Fruit fly (Drosophila melanogaster) whole organism, embryonic: ENCODE data around the gene unc-4.

ENCODE experiments used
- Abd-B ChIP-seq: fragments of 200-800 bp; sonication (Bioruptor generic); optimal IDR thresholded peaks from 2 replicates; lab custom pipeline; 2018; ENCODE audit warnings: missing biosample characterization, mild to moderate bottlenecking, missing genetic modification characterization, moderate library complexity
- B-H2 ChIP-seq: fragments of 200-800 bp; sonication (Bioruptor generic); optimal IDR thresholded peaks from 2 replicates; lab custom pipeline; 2018; ENCODE audit warnings: missing biosample characterization, mild to moderate bottlenecking, missing genetic modification characterization
- CG12299 ChIP-seq: fragments of 200-800 bp; sonication (Bioruptor generic); optimal IDR thresholded peaks from 2 replicates; lab custom pipeline; 2018; ENCODE audit warnings: missing biosample characterization, mild to moderate bottlenecking, missing genetic modification characterization
- CG12942 ChIP-seq: fragments of 200-800 bp; sonication (Bioruptor generic); optimal IDR thresholded peaks from 3 replicates; lab custom pipeline; 2016; ENCODE audit warnings: missing biosample characterization, missing genetic modification characterization
- CG14050 ChIP-seq: fragments of 200-800 bp; sonication (Bioruptor generic); IDR thresholded peaks from 3 replicates; pipeline ENCODE4 v1.3.6; 2022; ENCODE audit warnings: missing biosample characterization, missing genetic modification characterization
- CG14710 ChIP-seq: fragments of 200-800 bp; sonication (Bioruptor generic); optimal IDR thresholded peaks from 3 replicates; lab custom pipeline; 2019; ENCODE audit warnings: missing biosample characterization, mild to moderate bottlenecking, missing genetic modification characterization, moderate library complexity
- CG15479 ChIP-seq: fragments of 200-800 bp; sonication (Bioruptor generic); optimal IDR thresholded peaks from 3 replicates; lab custom pipeline; 2019; ENCODE audit warnings: missing biosample characterization, mild to moderate bottlenecking, missing genetic modification characterization, moderate library complexity
- CG18599 ChIP-seq: fragments of 200-800 bp; sonication (Bioruptor generic); optimal IDR thresholded peaks from 3 replicates; lab custom pipeline; 2017; ENCODE audit warnings: missing biosample characterization, missing genetic modification characterization, mild to moderate bottlenecking, moderate library complexity, missing genetic modification reagents
- CG2199 ChIP-seq: fragments of 200-800 bp; sonication (Bioruptor generic); IDR thresholded peaks from 3 replicates; pipeline ENCODE4 v1.3.6; 2022; ENCODE audit warnings: missing biosample characterization, missing genetic modification characterization
- CG2712 ChIP-seq: fragments of 200-800 bp; optimal IDR thresholded peaks from 3 replicates; lab custom pipeline; 2019; ENCODE audit warnings: missing biosample characterization, mild to moderate bottlenecking, missing genetic modification characterization, moderate library complexity
- CG3065 ChIP-seq: fragments of 200-800 bp; sonication (Bioruptor generic); optimal IDR thresholded peaks from 2 replicates; lab custom pipeline; 2016; ENCODE audit warnings: missing biosample characterization, missing genetic modification characterization
- CG32532 ChIP-seq: fragments of 200-800 bp; sonication (Bioruptor generic); IDR thresholded peaks from 2 replicates; pipeline ENCODE4 v1.3.6; 2022; ENCODE audit warnings: missing biosample characterization, missing genetic modification characterization
- CG3847 ChIP-seq: fragments of 200-800 bp; sonication (Bioruptor generic); IDR thresholded peaks from 2 replicates; pipeline ENCODE4 v1.3.6; 2022; ENCODE audit warnings: missing biosample characterization, missing genetic modification characterization
- CG4404 ChIP-seq: fragments of 200-800 bp; sonication (Bioruptor generic); IDR thresholded peaks from 2 replicates; pipeline ENCODE4 v1.3.6; 2022; ENCODE audit warnings: missing biosample characterization, missing genetic modification characterization
- CG5953 ChIP-seq: fragments of 200-800 bp; sonication (Bioruptor generic); IDR thresholded peaks from 2 replicates; pipeline ENCODE4 v1.3.6; 2022; ENCODE audit warnings: missing biosample characterization, missing genetic modification characterization
- CG8478 ChIP-seq: fragments of >200 bp; optimal IDR thresholded peaks from 2 replicates; lab custom pipeline; 2018
- CG9727 ChIP-seq: fragments of 200-800 bp; sonication (Bioruptor generic); optimal IDR thresholded peaks from 3 replicates; lab custom pipeline; 2017; ENCODE audit warnings: missing biosample characterization, mild to moderate bottlenecking, missing genetic modification characterization
- Dbx ChIP-seq: fragments of 200-800 bp; sonication (Bioruptor generic); IDR thresholded peaks from 3 replicates; pipeline ENCODE4 v1.3.6; 2022; ENCODE audit warnings: missing biosample characterization, missing genetic modification characterization
- Dll ChIP-seq: fragments of 200-800 bp; sonication (Bioruptor generic); IDR thresholded peaks from 4 replicates; pipeline ENCODE4 v1.3.6; 2022; ENCODE audit warnings: missing biosample characterization, missing genetic modification characterization; ENCODE audit not compliant: partially characterized antibody
- Drgx ChIP-seq: fragments of 200-800 bp; sonication (Bioruptor generic); IDR thresholded peaks from 2 replicates; pipeline ENCODE4 v1.3.6; 2022; ENCODE audit warnings: missing biosample characterization, missing genetic modification characterization
- Fer3 ChIP-seq: fragments of 200-800 bp; sonication (Bioruptor generic); optimal IDR thresholded peaks from 2 replicates; lab custom pipeline; 2018; ENCODE audit warnings: missing biosample characterization, mild to moderate bottlenecking, missing genetic modification characterization, moderate library complexity
- HmgD ChIP-seq: fragments of 200-800 bp; sonication (Bioruptor generic); optimal IDR thresholded peaks from 3 replicates; lab custom pipeline; 2016; ENCODE audit warnings: missing biosample characterization, missing genetic modification characterization
- Mes4 ChIP-seq: fragments of 200-800 bp; sonication (Bioruptor generic); optimal IDR thresholded peaks from 2 replicates; lab custom pipeline; 2016; ENCODE audit warnings: missing biosample characterization, missing genetic modification characterization
- Oli ChIP-seq: fragments of 200-800 bp; sonication (Bioruptor generic); optimal IDR thresholded peaks from 2 replicates; lab custom pipeline; 2018; ENCODE audit warnings: missing biosample characterization, mild to moderate bottlenecking, missing genetic modification characterization, moderate library complexity
- Rfx ChIP-seq: fragments of 200-800 bp; sonication (Bioruptor generic); IDR thresholded peaks from 2 replicates; pipeline ENCODE4 v1.3.6; 2022; ENCODE audit warnings: missing biosample characterization, missing genetic modification characterization
- al ChIP-seq: fragments of 200-800 bp; sonication (Bioruptor generic); IDR thresholded peaks from 2 replicates; pipeline ENCODE4 v1.3.6; 2022; ENCODE audit warnings: missing biosample characterization, missing genetic modification characterization
- ap ChIP-seq: fragments of 200-800 bp; sonication (Bioruptor generic); IDR thresholded peaks from 2 replicates; pipeline ENCODE4 v1.3.6; 2022; ENCODE audit warnings: missing biosample characterization, missing genetic modification characterization
- ara ChIP-seq: fragments of 200-800 bp; sonication (Bioruptor generic); IDR thresholded peaks from 2 replicates; pipeline ENCODE4 v1.3.6; 2022; ENCODE audit warnings: missing biosample characterization, missing genetic modification characterization
- az2 ChIP-seq: fragments of 200-800 bp; sonication (Bioruptor generic); optimal IDR thresholded peaks from 3 replicates; lab custom pipeline; 2016; ENCODE audit warnings: missing biosample characterization, missing genetic modification characterization
- bbx ChIP-seq: fragments of 200-800 bp; sonication (Bioruptor generic); IDR thresholded peaks from 2 replicates; pipeline ENCODE4 v1.3.6; 2022; ENCODE audit warnings: missing biosample characterization, missing genetic modification characterization; ENCODE audit not compliant: partially characterized antibody
- cad ChIP-seq: fragments of >200 bp; optimal IDR thresholded peaks from 2 replicates; lab custom pipeline; 2017; ENCODE audit warnings: missing biosample characterization, missing genetic modification characterization
- dan ChIP-seq: fragments of 200-800 bp; sonication (Bioruptor generic); IDR thresholded peaks from 2 replicates; pipeline ENCODE4 v1.3.6; 2022; ENCODE audit warnings: missing biosample characterization, missing genetic modification characterization
- gcm2 ChIP-seq: fragments of 200-800 bp; sonication (Bioruptor generic); optimal IDR thresholded peaks from 2 replicates; lab custom pipeline; 2016; ENCODE audit warnings: missing biosample characterization, missing genetic modification characterization
- gfzf ChIP-seq: fragments of 200-800 bp; sonication (Bioruptor generic); optimal IDR thresholded peaks from 2 replicates; lab custom pipeline; 2016; ENCODE audit warnings: missing biosample characterization, mild to moderate bottlenecking, missing genetic modification characterization, moderate library complexity
- jigr1 ChIP-seq: fragments of 200-800 bp; sonication (Bioruptor generic); IDR thresholded peaks from 3 replicates; pipeline ENCODE4 v1.3.6; 2022; ENCODE audit warnings: missing biosample characterization, missing genetic modification characterization
- jumu ChIP-seq: fragments of 200-800 bp; sonication (Bioruptor generic); optimal IDR thresholded peaks from 3 replicates; lab custom pipeline; 2016; ENCODE audit warnings: missing biosample characterization, missing genetic modification characterization
- lab ChIP-seq: fragments of 200-800 bp; sonication (Bioruptor generic); optimal IDR thresholded peaks from 3 replicates; lab custom pipeline; 2017; ENCODE audit warnings: missing biosample characterization, missing genetic modification characterization, mild to moderate bottlenecking, moderate library complexity, missing genetic modification reagents
- ranshi ChIP-seq: fragments of 200-800 bp; sonication (Bioruptor generic); IDR thresholded peaks from 2 replicates; pipeline ENCODE4 v1.3.6; 2022; ENCODE audit warnings: missing biosample characterization, missing genetic modification characterization
- sd ChIP-seq: fragments of 200-800 bp; sonication (Bioruptor generic); optimal IDR thresholded peaks from 3 replicates; lab custom pipeline; 2018; ENCODE audit warnings: missing biosample characterization, mild to moderate bottlenecking, missing genetic modification characterization, moderate library complexity
- slbo ChIP-seq: fragments of 200-800 bp; sonication (Bioruptor generic); IDR thresholded peaks from 2 replicates; pipeline ENCODE4 v1.3.6; 2022; ENCODE audit warnings: missing biosample characterization, missing genetic modification characterization
- stwl ChIP-seq: fragments of 200-800 bp; sonication (Bioruptor generic); optimal IDR thresholded peaks from 3 replicates; lab custom pipeline; 2018; ENCODE audit warnings: missing biosample characterization, mild to moderate bottlenecking, missing genetic modification characterization, moderate library complexity
- tap ChIP-seq: fragments of 200-800 bp; optimal IDR thresholded peaks from 3 replicates; lab custom pipeline; 2019; ENCODE audit warnings: missing biosample characterization, mild to moderate bottlenecking, missing genetic modification characterization, moderate library complexity
- tll ChIP-seq, 2 experiments: fragments of 200-800 bp in 1 of 2; fragments of >200 bp in 1 of 2; sonication (Bioruptor generic) in 1 of 2; optimal IDR thresholded peaks; 2 replicates each; lab custom pipeline; 2017 to 2019; ENCODE audit warnings: missing biosample characterization in 2 of 2, missing genetic modification characterization in 2 of 2, mild to moderate bottlenecking in 1 of 2, moderate library complexity in 1 of 2
- toy ChIP-seq: fragments of 200-800 bp; sonication (Bioruptor generic); IDR thresholded peaks from 2 replicates; pipeline ENCODE4 v1.3.6; 2022; ENCODE audit warnings: missing biosample characterization, missing genetic modification characterization
- ttk ChIP-seq: fragments of 200-800 bp; sonication (Bioruptor generic); IDR thresholded peaks from 2 replicates; pipeline ENCODE4 v2.1.2; 2022; ENCODE audit warnings: missing biosample characterization, missing genetic modification characterization
- tup ChIP-seq: fragments of 200-800 bp; sonication (Bioruptor generic); optimal IDR thresholded peaks from 2 replicates; lab custom pipeline; 2016; ENCODE audit warnings: missing biosample characterization, mild to moderate bottlenecking, missing genetic modification characterization, moderate library complexity
- twi ChIP-seq: fragments of 200-800 bp; optimal IDR thresholded peaks from 2 replicates; lab custom pipeline; 2019; ENCODE audit warnings: missing biosample characterization, mild to moderate bottlenecking, missing genetic modification characterization, moderate library complexity
- vvl ChIP-seq: fragments of 200-800 bp; sonication (Bioruptor generic); IDR thresholded peaks from 2 replicates; pipeline ENCODE4 v1.3.6; 2022; ENCODE audit warnings: missing biosample characterization, missing genetic modification characterization
- zen ChIP-seq: fragments of 200-800 bp; sonication (Bioruptor generic); optimal IDR thresholded peaks from 3 replicates; lab custom pipeline; 2018; ENCODE audit warnings: missing biosample characterization, mild to moderate bottlenecking, missing genetic modification characterization, moderate library complexity

unc-4 gene

dm6 chrX:17816437-17816836, 48.1 kb downstream of the unc-4 start:
- TF ChIP-seq Drgx (GFP tag; lab: Robert Waterston, UW) (no peak), dan (GFP tag; lab: Robert Waterston, UW) (no peak), CG14050 (GFP tag; lab: Robert Waterston, UW) (no peak), CG5953 (GFP tag; lab: Robert Waterston, UW) (no peak), B-H2 (GFP tag; lab: Kevin White, UChicago) (no peak), toy (GFP tag; lab: Robert Waterston, UW) (no peak), tup (GFP tag; lab: Kevin White, UChicago) (no peak), tap (no peak), CG3847 (GFP tag; lab: Robert Waterston, UW) (no peak), gcm2 (GFP tag; lab: Kevin White, UChicago) (no peak), vvl (GFP tag; lab: Robert Waterston, UW) (no peak), lab (GFP tag; lab: Kevin White, UChicago) (no peak)

dm6 chrX:17819635-17820139, 51.3 kb downstream of the unc-4 start, which contains the start of gene CG12986:
TSS of gene CG12986 (minus strand) at chrX:17819685.
- TF ChIP-seq twi (tag; lab: Kevin White, UChicago) (peak; percentile 45), tll (GFP tag; optimal IDR thresholded peaks at IDR 0.05; lab: Kevin White, UChicago) (peak in 1 of 2 experiments; percentile 69), CG32532 (GFP tag; lab: Robert Waterston, UW) (no peak), CG15479 (GFP tag; lab: Kevin White, UChicago) (peak; percentile 53), zen (peak; percentile 77), cad (peak; percentile 59), ap (GFP tag; lab: Robert Waterston, UW) (no peak)

- TF ChIP-seq CG2712 (tag; lab: Kevin White, UChicago) (peak; percentile 33), CG3065 (no peak), CG8478 (lab: Kevin White, UChicago) (peak; percentile 5), jumu (no peak), CG18599 (GFP tag; lab: Kevin White, UChicago) (no peak), Oli (no peak), CG12299 (no peak), jigr1 (no peak), bbx (GFP tag; lab: Robert Waterston, UW) (0 out of 2 replicates have a peak, but pooled peaks have one; percentile 9), gfzf (GFP tag; lab: Kevin White, UChicago) (no peak), ttk (GFP tag; lab: Robert Waterston, UW) (no peak), al (no peak), ara (GFP tag; lab: Robert Waterston, UW) (no peak), CG9727 (GFP tag; lab: Kevin White, UChicago) (no peak), Mes4 (GFP tag; lab: Kevin White, UChicago) (no peak), HmgD (GFP tag; lab: Kevin White, UChicago) (no peak), stwl (tag; lab: Kevin White, UChicago) (peak; percentile 31), ranshi (no peak), CG12942 (GFP tag; lab: Kevin White, UChicago) (peak; percentile 29), sd (tag; lab: Kevin White, UChicago) (peak; percentile 35), Rfx (GFP tag; lab: Robert Waterston, UW) (peak; percentile 72), Abd-B (peak; percentile 31), CG4404 (no peak), Dbx (GFP tag; lab: Robert Waterston, UW) (0 out of 3 replicates have a peak, but pooled peaks have one; percentile 32), Dll (GFP tag; lab: Robert Waterston, UW) (no peak), slbo (GFP tag; lab: Robert Waterston, UW) (peak; percentile 59; the same call in 1 of the 2 replicates), Fer3 (tag; lab: Kevin White, UChicago) (no peak), CG14710 (tag; lab: Kevin White, UChicago) (peak; percentile 4), az2 (GFP tag; lab: Kevin White, UChicago) (no peak), CG2199 (GFP tag; lab: Robert Waterston, UW) (peak; percentile 85; the same call in 1 of the 3 replicates)
These were observed 51.9 kb downstream of the unc-4 start for dm6 chrX:17820252-17820651.
